Fruit fly (Drosophila melanogaster) whole organism, embryonic: ENCODE data around the gene Lcp65Ae.

Source experiments
- CG12104 ChIP-seq: fragments of 200-800 bp; sonication (Bioruptor generic); optimal IDR thresholded peaks from 3 replicates; lab custom pipeline; 2016; ENCODE audit warnings: missing biosample characterization, missing genetic modification characterization
- CG14050 ChIP-seq: fragments of 200-800 bp; sonication (Bioruptor generic); IDR thresholded peaks from 3 replicates; pipeline ENCODE4 v1.3.6; 2022; ENCODE audit warnings: missing biosample characterization, missing genetic modification characterization
- CG14441 ChIP-seq: fragments of 200-800 bp; sonication (Bioruptor generic); IDR thresholded peaks from 2 replicates; pipeline ENCODE4 v1.3.6; 2022; ENCODE audit warnings: missing biosample characterization, missing genetic modification characterization
- CG2712 ChIP-seq: fragments of 200-800 bp; optimal IDR thresholded peaks from 3 replicates; lab custom pipeline; 2019; ENCODE audit warnings: missing biosample characterization, mild to moderate bottlenecking, missing genetic modification characterization, moderate library complexity
- CG31388 ChIP-seq: fragments of 200-800 bp; sonication (Bioruptor generic); optimal IDR thresholded peaks from 2 replicates; lab custom pipeline; 2016; ENCODE audit warnings: missing biosample characterization, missing genetic modification characterization
- CG31441 ChIP-seq: fragments of 200-800 bp; sonication (Bioruptor generic); IDR thresholded peaks from 2 replicates; pipeline ENCODE4 v1.3.6; 2022; ENCODE audit warnings: missing biosample characterization, missing genetic modification characterization
- CG4360 ChIP-seq: fragments of 200-800 bp; sonication (Bioruptor generic); IDR thresholded peaks from 2 replicates; pipeline ENCODE4 v1.3.6; 2022; ENCODE audit warnings: missing biosample characterization, missing genetic modification characterization
- CG4424 ChIP-seq: fragments of 200-800 bp; sonication (Bioruptor generic); optimal IDR thresholded peaks from 3 replicates; lab custom pipeline; 2016; ENCODE audit warnings: missing biosample characterization, missing genetic modification characterization
- CG6254 ChIP-seq: fragments of 200-800 bp; sonication (Bioruptor generic); optimal IDR thresholded peaks from 3 replicates; lab custom pipeline; 2017; ENCODE audit warnings: mild to moderate bottlenecking, missing biosample characterization, missing genetic modification reagents, missing genetic modification characterization
- CG7556 ChIP-seq: fragments of 200-800 bp; sonication (Bioruptor generic); optimal IDR thresholded peaks from 2 replicates; lab custom pipeline; 2017; ENCODE audit warnings: missing biosample characterization, mild to moderate bottlenecking, missing genetic modification characterization
- CG9797 ChIP-seq: fragments of 200-800 bp; sonication (Bioruptor generic); optimal IDR thresholded peaks from 3 replicates; lab custom pipeline; 2018; ENCODE audit warnings: missing biosample characterization, mild to moderate bottlenecking, missing genetic modification characterization
- CkIIα-i1 ChIP-seq: fragments of 200-800 bp; sonication (Bioruptor generic); IDR thresholded peaks from 2 replicates; pipeline ENCODE4 v1.3.6; 2022; ENCODE audit warnings: missing biosample characterization, missing genetic modification characterization
- CrebB ChIP-seq: fragments of 200-800 bp; sonication (Bioruptor generic); optimal IDR thresholded peaks from 3 replicates; lab custom pipeline; 2018; ENCODE audit warnings: missing biosample characterization, mild to moderate bottlenecking, missing genetic modification characterization
- ERR ChIP-seq: fragments of 200-800 bp; sonication (Bioruptor generic); optimal IDR thresholded peaks from 2 replicates; lab custom pipeline; 2016; ENCODE audit warnings: missing biosample characterization, missing genetic modification characterization
- Ets97D ChIP-seq: fragments of 200-800 bp; sonication (Bioruptor generic); optimal IDR thresholded peaks from 3 replicates; lab custom pipeline; 2016; ENCODE audit warnings: missing biosample characterization, missing genetic modification characterization
- H2.0 ChIP-seq: fragments of 200-800 bp; sonication (Bioruptor generic); IDR thresholded peaks from 2 replicates; pipeline ENCODE4 v1.3.6; 2022; ENCODE audit warnings: missing biosample characterization, missing genetic modification characterization
- Hmr ChIP-seq: fragments of 200-800 bp; sonication (Bioruptor generic); optimal IDR thresholded peaks from 3 replicates; lab custom pipeline; 2017; ENCODE audit warnings: mild to moderate bottlenecking, missing biosample characterization, missing genetic modification reagents, missing genetic modification characterization
- Six4 ChIP-seq: fragments of 200-800 bp; sonication (Bioruptor generic); optimal IDR thresholded peaks from 2 replicates; lab custom pipeline; 2016; ENCODE audit warnings: missing biosample characterization, missing genetic modification characterization
- Stat92E ChIP-seq, 3 experiments: fragments of >200 bp in 2 of 3; fragments of 200-800 bp in 1 of 3; sonication (Bioruptor generic) in 1 of 3; optimal IDR thresholded peaks; 2 replicates each; lab custom pipeline; 2017 to 2019; ENCODE audit warnings: missing biosample characterization in 3 of 3, missing genetic modification characterization in 3 of 3, mild to moderate bottlenecking in 1 of 3, moderate library complexity in 1 of 3
- Trl ChIP-seq, 3 experiments: fragments of >200 bp in 2 of 3; fragments of 200-800 bp in 1 of 3; sonication (Bioruptor generic) in 1 of 3; optimal IDR thresholded peaks; 2 replicates in 1 of 3; 3 replicates in 2 of 3; lab custom pipeline; 2016 to 2017; ENCODE audit warnings: missing biosample characterization in 1 of 3, missing genetic modification characterization in 1 of 3
- ase ChIP-seq: fragments of 200-800 bp; sonication (Bioruptor generic); IDR thresholded peaks from 3 replicates; pipeline ENCODE4 v1.3.6; 2022; ENCODE audit warnings: missing biosample characterization, missing genetic modification characterization
- bsh ChIP-seq, 2 experiments: fragments of 200-800 bp; sonication (Bioruptor generic); optimal IDR thresholded peaks; 2 replicates each; lab custom pipeline; 2017 to 2018; ENCODE audit warnings: mild to moderate bottlenecking in 2 of 2, missing biosample characterization in 2 of 2, missing genetic modification characterization in 2 of 2, moderate library complexity in 1 of 2
- ci ChIP-seq: fragments of 200-800 bp; sonication (Bioruptor generic); IDR thresholded peaks from 3 replicates; pipeline ENCODE4 v1.3.6; 2022; ENCODE audit warnings: missing biosample characterization, missing genetic modification characterization
- dan ChIP-seq: fragments of 200-800 bp; sonication (Bioruptor generic); IDR thresholded peaks from 2 replicates; pipeline ENCODE4 v1.3.6; 2022; ENCODE audit warnings: missing biosample characterization, missing genetic modification characterization
- dmrt99B ChIP-seq: fragments of 200-800 bp; sonication (Bioruptor generic); optimal IDR thresholded peaks from 2 replicates; lab custom pipeline; 2018; ENCODE audit warnings: missing biosample characterization, mild to moderate bottlenecking, missing genetic modification characterization, moderate library complexity
- ham ChIP-seq: fragments of 200-800 bp; sonication (Bioruptor generic); IDR thresholded peaks from 2 replicates; pipeline ENCODE4 v1.3.6; 2022; ENCODE audit warnings: missing biosample characterization, missing genetic modification characterization
- hkb ChIP-seq, 2 experiments: fragments of 200-800 bp in 1 of 2; fragments of >200 bp in 1 of 2; sonication (Bioruptor generic) in 1 of 2; IDR thresholded peaks in 1 of 2; optimal IDR thresholded peaks in 1 of 2; 2 replicates each; pipeline versions ENCODE4 v1.3.6 to Lab custom; 2017 to 2022; ENCODE audit warnings: missing biosample characterization in 1 of 2, missing genetic modification characterization in 1 of 2
- lab ChIP-seq: fragments of 200-800 bp; sonication (Bioruptor generic); optimal IDR thresholded peaks from 3 replicates; lab custom pipeline; 2017; ENCODE audit warnings: missing biosample characterization, missing genetic modification characterization, mild to moderate bottlenecking, moderate library complexity, missing genetic modification reagents
- odd ChIP-seq: fragments of 200-800 bp; sonication (Bioruptor generic); optimal IDR thresholded peaks from 2 replicates; lab custom pipeline; 2017; ENCODE audit warnings: missing biosample characterization, mild to moderate bottlenecking, missing genetic modification characterization
- pnt ChIP-seq: fragments of 200-800 bp; sonication (Bioruptor generic); optimal IDR thresholded peaks from 3 replicates; lab custom pipeline; 2016; ENCODE audit warnings: missing biosample characterization, missing genetic modification characterization
- ro ChIP-seq: fragments of 200-800 bp; sonication (Bioruptor generic); IDR thresholded peaks from 2 replicates; pipeline ENCODE4 v1.3.6; 2022; ENCODE audit warnings: missing biosample characterization, missing genetic modification characterization
- row ChIP-seq: fragments of 200-800 bp; sonication (Bioruptor generic); IDR thresholded peaks from 3 replicates; pipeline ENCODE4 v1.3.6; 2022; ENCODE audit warnings: missing biosample characterization, missing genetic modification characterization
- salm ChIP-seq: fragments of 200-800 bp; sonication (Bioruptor generic); optimal IDR thresholded peaks from 2 replicates; lab custom pipeline; 2018; ENCODE audit warnings: missing biosample characterization, mild to moderate bottlenecking, missing genetic modification characterization
- sd ChIP-seq: fragments of 200-800 bp; sonication (Bioruptor generic); optimal IDR thresholded peaks from 3 replicates; lab custom pipeline; 2018; ENCODE audit warnings: missing biosample characterization, mild to moderate bottlenecking, missing genetic modification characterization, moderate library complexity
- sens-2 ChIP-seq: fragments of 200-800 bp; sonication (Bioruptor generic); IDR thresholded peaks from 2 replicates; pipeline ENCODE4 v1.3.6; 2022; ENCODE audit warnings: missing biosample characterization, missing genetic modification characterization
- sisA ChIP-seq: fragments of 200-800 bp; sonication (Bioruptor generic); IDR thresholded peaks from 2 replicates; pipeline ENCODE4 v1.3.6; 2022; ENCODE audit warnings: missing biosample characterization, missing genetic modification characterization
- slbo ChIP-seq: fragments of 200-800 bp; sonication (Bioruptor generic); IDR thresholded peaks from 2 replicates; pipeline ENCODE4 v1.3.6; 2022; ENCODE audit warnings: missing biosample characterization, missing genetic modification characterization

Lcp65Ae gene

DNA sequence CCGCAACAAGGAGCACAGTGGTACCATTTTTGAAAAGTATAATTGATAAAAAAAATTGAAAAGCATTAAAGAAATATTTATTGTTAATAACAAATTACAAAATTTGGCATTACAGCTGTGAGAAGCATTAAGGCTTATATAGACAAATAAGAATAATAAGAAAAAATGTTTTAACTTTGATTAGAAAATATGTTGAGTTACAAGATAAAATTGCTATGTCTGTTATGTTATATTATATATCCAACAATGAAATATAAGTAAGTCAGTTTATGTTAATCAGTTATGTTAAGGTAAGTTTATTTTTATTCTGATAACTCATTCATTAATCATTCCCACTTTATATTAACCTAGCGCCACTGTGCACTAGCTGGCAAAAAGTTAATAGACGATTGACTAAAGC, 21.9 kb upstream of the Lcp65Ae start (continued):
- TF ChIP-seq Stat92E (GFP tag; optimal IDR thresholded peaks at IDR 0.05; lab: Kevin White, UChicago) = no peak
- TF ChIP-seq sisA (GFP tag; lab: Robert Waterston, UW) = no peak
- no peak for TF ChIP-seq ci (GFP tag; lab: Robert Waterston, UW)
- TF ChIP-seq CG31388 (GFP tag; lab: Kevin White, UChicago) = no peak
- TF ChIP-seq ro = no peak
- no peak for TF ChIP-seq CkIIα-i1 (GFP tag; lab: Robert Waterston, UW)
- TF ChIP-seq dan (GFP tag; lab: Robert Waterston, UW) = no peak
- no peak for TF ChIP-seq CG14441 (GFP tag; lab: Robert Waterston, UW)
- TF ChIP-seq CG9797 (GFP tag; lab: Kevin White, UChicago) = no peak
- no peak for TF ChIP-seq Ets97D (GFP tag; lab: Kevin White, UChicago)
- TF ChIP-seq sens-2 (GFP tag; lab: Robert Waterston, UW) = no peak
- no peak for TF ChIP-seq CG14050
- TF ChIP-seq H2.0 (GFP tag; lab: Robert Waterston, UW) = no peak
- no peak for TF ChIP-seq lab (GFP tag; lab: Kevin White, UChicago)
- no peak for TF ChIP-seq ase (GFP tag; lab: Robert Waterston, UW)
- TF ChIP-seq CG4360 (GFP tag; lab: Robert Waterston, UW) = no peak
- peak; percentile 59 for TF ChIP-seq CG31441 (GFP tag; lab: Robert Waterston, UW)
- TF ChIP-seq CG4424 (GFP tag; lab: Kevin White, UChicago) = peak; percentile 7
- no peak for TF ChIP-seq odd (GFP tag; lab: Kevin White, UChicago)
- TF ChIP-seq CG2712 (tag; lab: Kevin White, UChicago) = peak; percentile 65
- 0 out of 3 replicates have a peak, but pooled peaks have one; percentile 20 for TF ChIP-seq row (GFP tag; lab: Robert Waterston, UW)
- no peak for TF ChIP-seq Trl (optimal IDR thresholded peaks at IDR 0.05; lab: Kevin White, UChicago)
- TF ChIP-seq Trl (GFP tag; optimal IDR thresholded peaks at IDR 0.05; lab: Kevin White, UChicago) = no peak
- TF ChIP-seq Six4 (GFP tag; lab: Kevin White, UChicago) = no peak
- no peak for TF ChIP-seq salm
- no peak for TF ChIP-seq CG6254 (GFP tag; lab: Kevin White, UChicago)
- TF ChIP-seq hkb (optimal IDR thresholded peaks at IDR 0.05; lab: Kevin White, UChicago) = no peak
- no peak for TF ChIP-seq hkb (GFP tag; IDR thresholded peaks at IDR 0.05; lab: Robert Waterston, UW)
- no peak for TF ChIP-seq sd
- TF ChIP-seq CG7556 = peak; percentile 43
- TF ChIP-seq ham = no peak
- TF ChIP-seq dmrt99B = peak; percentile 36
- TF ChIP-seq bsh (GFP tag; optimal IDR thresholded peaks at IDR 0.05; lab: Kevin White, UChicago) = peak in 1 of 2 experiments; percentile 17
- no peak for TF ChIP-seq pnt (GFP tag; lab: Kevin White, UChicago)
- TF ChIP-seq CG12104 (GFP tag; lab: Kevin White, UChicago) = no peak
- TF ChIP-seq CrebB (tag; lab: Kevin White, UChicago) = no peak

DNA sequence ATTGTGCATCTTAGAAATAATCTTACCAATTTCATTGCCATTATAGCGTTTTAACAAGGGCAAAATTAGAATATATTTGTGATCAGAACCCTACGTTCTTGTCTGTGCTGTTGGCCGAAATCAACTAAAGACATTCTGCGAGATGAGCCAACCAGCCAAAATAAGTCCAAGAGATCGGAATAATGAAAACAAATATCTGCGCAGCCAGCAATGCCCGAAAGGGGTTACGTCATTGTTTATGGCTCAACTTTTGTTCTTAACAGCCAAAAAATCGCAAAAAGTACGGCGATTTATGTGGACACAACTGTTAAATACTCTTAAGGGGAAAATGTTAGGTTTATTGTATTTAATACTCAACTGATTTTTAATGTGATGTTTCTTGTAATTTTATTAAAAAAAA, 20.6 kb upstream of the Lcp65Ae start, which contains the start of gene Cpr65Ay:
Gene Cpr65Ay, minus strand, starts transcription at position 101 of the 400 bp plus-strand sequence.
- TF ChIP-seq Hmr (GFP tag; lab: Kevin White, UChicago) (no peak), ERR (GFP tag; lab: Kevin White, UChicago) (no peak), slbo (GFP tag; lab: Robert Waterston, UW) (0 out of 2 replicates have a peak, but pooled peaks have one; percentile 13)
